Worm (Caenorhabditis elegans) whole organism, young adult: ENCODE results near the gene Y75B8A.63.

ENCODE experiments used
- B0261.1 ChIP-seq: sonication (generic microtip); optimal IDR thresholded peaks from 2 replicates; lab custom pipeline; 2016; ENCODE audit warnings: mild to moderate bottlenecking, missing genetic modification characterization, moderate library complexity, missing compliant biosample characterization
- B0336.3 ChIP-seq: fragments of 200-800 bp; sonication (Bioruptor generic); IDR thresholded peaks from 2 replicates; pipeline ENCODE4 v1.3.6; 2022; ENCODE audit warnings: missing genetic modification characterization, missing compliant biosample characterization
- C06A6.2 ChIP-seq: fragments of 200-800 bp; sonication (Bioruptor generic); conservative IDR thresholded peaks from 2 replicates; pipeline ENCODE4 v1.3.6; 2022; ENCODE audit warnings: missing genetic modification characterization, missing compliant biosample characterization
- ama-1 ChIP-seq, 3 experiments: fragments of 150-350 bp in 1 of 3; sonication (generic microtip) in 2 of 3; optimal IDR thresholded peaks; 2 replicates each; lab custom pipeline; 2014 to 2018; ENCODE audit warnings: missing biosample characterization in 2 of 3, missing genetic modification characterization in 2 of 3, missing genetic modification reagents in 2 of 3
- atf-7 ChIP-seq: sonication (generic microtip); optimal IDR thresholded peaks from 2 replicates; lab custom pipeline; 2017; ENCODE audit warnings: mild to moderate bottlenecking, missing genetic modification characterization, missing compliant biosample characterization
- attf-5 ChIP-seq: fragments of 200-800 bp; sonication (Bioruptor generic); optimal IDR thresholded peaks from 2 replicates; lab custom pipeline; 2018; ENCODE audit warnings: mild to moderate bottlenecking, missing genetic modification characterization, missing compliant biosample characterization
- attf-6 ChIP-seq: fragments of 200-800 bp; sonication (Bioruptor generic); IDR thresholded peaks from 2 replicates; pipeline ENCODE4 v1.3.6; 2022; ENCODE audit warnings: missing genetic modification reagents, missing genetic modification characterization, missing compliant biosample characterization
- bed-1 ChIP-seq: fragments of 200-800 bp; sonication (Bioruptor generic); IDR thresholded peaks from 2 replicates; pipeline ENCODE4 v1.3.6; 2022; ENCODE audit warnings: missing genetic modification reagents, missing genetic modification characterization, missing compliant biosample characterization
- ccch-3 ChIP-seq: fragments of 200-800 bp; sonication (Bioruptor generic); optimal IDR thresholded peaks from 2 replicates; lab custom pipeline; 2018; ENCODE audit warnings: mild to moderate bottlenecking, missing genetic modification characterization, missing compliant biosample characterization
- cebp-1 ChIP-seq, 2 experiments: fragments of 200-800 bp in 1 of 2; sonication (Bioruptor generic) in 1 of 2; sonication (generic microtip) in 1 of 2; IDR thresholded peaks in 1 of 2; optimal IDR thresholded peaks in 1 of 2; 2 replicates each; pipeline versions ENCODE4 v1.3.6 to Lab custom; 2017 to 2022; ENCODE audit warnings: missing compliant biosample characterization in 2 of 2, missing genetic modification characterization in 2 of 2, mild to moderate bottlenecking in 1 of 2, missing genetic modification reagents in 1 of 2, moderate library complexity in 1 of 2
- ceh-100 ChIP-seq: fragments of 200-800 bp; sonication (Bioruptor generic); IDR thresholded peaks from 2 replicates; pipeline ENCODE4 v1.3.6; 2022; ENCODE audit warnings: missing genetic modification reagents, missing genetic modification characterization, missing compliant biosample characterization
- dox-1 ChIP-seq: fragments of 200-800 bp; sonication (Bioruptor generic); IDR thresholded peaks from 2 replicates; pipeline ENCODE4 v1.3.6; 2022; ENCODE audit warnings: missing genetic modification reagents, missing genetic modification characterization, missing compliant biosample characterization
- ets-4 ChIP-seq: fragments of 200-800 bp; sonication (Bioruptor generic); optimal IDR thresholded peaks from 2 replicates; lab custom pipeline; 2018; ENCODE audit warnings: mild to moderate bottlenecking, missing genetic modification characterization, missing compliant biosample characterization
- hlh-26 ChIP-seq: fragments of 200-800 bp; sonication (Bioruptor generic); conservative IDR thresholded peaks from 2 replicates; pipeline ENCODE4 v1.3.6; 2022; ENCODE audit warnings: missing genetic modification reagents, missing genetic modification characterization, missing compliant biosample characterization
- hmg-1.2 ChIP-seq: fragments of 200-800 bp; sonication (Bioruptor generic); IDR thresholded peaks from 2 replicates; pipeline ENCODE4 v1.3.6; 2022; ENCODE audit warnings: missing genetic modification reagents, missing genetic modification characterization, missing compliant biosample characterization
- let-607 ChIP-seq, 2 experiments: fragments of 200-800 bp in 1 of 2; sonication (Bioruptor generic) in 1 of 2; sonication (generic microtip) in 1 of 2; optimal IDR thresholded peaks; 2 replicates each; lab custom pipeline; 2016 to 2018; ENCODE audit warnings: mild to moderate bottlenecking in 2 of 2, missing compliant biosample characterization in 2 of 2, missing genetic modification characterization in 2 of 2, moderate library complexity in 2 of 2, missing genotype in 1 of 2
- lin-40 ChIP-seq: sonication (generic microtip); optimal IDR thresholded peaks from 2 replicates; lab custom pipeline; 2016; ENCODE audit warnings: missing genetic modification characterization, mild to moderate bottlenecking, missing compliant biosample characterization, missing genotype, missing genetic modification reagents
- lsy-27 ChIP-seq: sonication (generic microtip); optimal IDR thresholded peaks from 2 replicates; lab custom pipeline; 2017; ENCODE audit warnings: missing genetic modification characterization, mild to moderate bottlenecking, missing compliant biosample characterization, antibody characterized with exemption, missing genotype, borderline replicate concordance; ENCODE audit not compliant: insufficient read depth
- madf-10 ChIP-seq: sonication (generic microtip); optimal IDR thresholded peaks from 2 replicates; lab custom pipeline; 2016; ENCODE audit warnings: mild to moderate bottlenecking, missing genetic modification characterization, missing compliant biosample characterization
- madf-3 ChIP-seq: fragments of 200-800 bp; sonication (Bioruptor generic); IDR thresholded peaks from 2 replicates; pipeline ENCODE4 v1.3.6; 2022; ENCODE audit warnings: missing genetic modification reagents, missing genetic modification characterization, missing compliant biosample characterization
- mel-28 ChIP-seq: sonication (generic microtip); optimal IDR thresholded peaks from 2 replicates; lab custom pipeline; 2016; ENCODE audit warnings: borderline replicate concordance, mild to moderate bottlenecking, missing genetic modification characterization, missing compliant biosample characterization
- mes-4 ChIP-seq: sonication (generic microtip); optimal IDR thresholded peaks from 2 replicates; lab custom pipeline; 2016; ENCODE audit warnings: missing genotype, missing genetic modification characterization, missing compliant biosample characterization
- nhr-80 ChIP-seq: sonication (generic microtip); optimal IDR thresholded peaks from 2 replicates; lab custom pipeline; 2016; ENCODE audit warnings: missing genetic modification characterization, missing compliant biosample characterization
- nhr-90 ChIP-seq: sonication (generic microtip); optimal IDR thresholded peaks from 2 replicates; lab custom pipeline; 2016; ENCODE audit warnings: missing genotype, mild to moderate bottlenecking, missing genetic modification characterization, missing compliant biosample characterization
- pbrm-1 ChIP-seq: fragments of 200-800 bp; sonication (Bioruptor generic); IDR thresholded peaks from 2 replicates; pipeline ENCODE4 v1.3.6; 2022; ENCODE audit warnings: missing genetic modification reagents, missing genetic modification characterization, missing compliant biosample characterization
- rpc-1 ChIP-seq, 2 experiments: fragments of 150-350 bp in 1 of 2; sonication (generic microtip) in 1 of 2; optimal IDR thresholded peaks; 2 replicates each; lab custom pipeline; 2014 to 2018; ENCODE audit warnings: missing biosample characterization in 1 of 2, missing genetic modification characterization in 1 of 2, missing genetic modification reagents in 1 of 2, missing genotype in 1 of 2
- sdz-38 ChIP-seq: sonication (generic microtip); optimal IDR thresholded peaks from 2 replicates; lab custom pipeline; 2016; ENCODE audit warnings: missing genotype, missing genetic modification characterization, missing compliant biosample characterization
- snpc-1.3 ChIP-seq: sonication (generic microtip); optimal IDR thresholded peaks from 2 replicates; lab custom pipeline; 2017; ENCODE audit warnings: missing genetic modification characterization, mild to moderate bottlenecking, missing compliant biosample characterization, antibody characterized with exemption, moderate library complexity, missing genotype, missing genetic modification reagents; ENCODE audit not compliant: insufficient read depth
- sptf-2 ChIP-seq: fragments of 200-800 bp; sonication (Bioruptor generic); optimal IDR thresholded peaks from 2 replicates; lab custom pipeline; 2018; ENCODE audit warnings: mild to moderate bottlenecking, missing genetic modification characterization, missing compliant biosample characterization
- tbp1 ChIP-seq: fragments of 200-800 bp; sonication (Bioruptor generic); optimal IDR thresholded peaks from 2 replicates; lab custom pipeline; 2018; ENCODE audit warnings: mild to moderate bottlenecking, missing genetic modification characterization, missing compliant biosample characterization
- unc-62 ChIP-seq: fragments of 150-350 bp; optimal IDR thresholded peaks from 2 replicates; lab custom pipeline; 2014; ENCODE audit warnings: missing biosample characterization, missing genetic modification reagents, missing genetic modification characterization
- zim-3 ChIP-seq: sonication (generic microtip); optimal IDR thresholded peaks from 2 replicates; lab custom pipeline; 2017; ENCODE audit warnings: mild to moderate bottlenecking, missing genetic modification characterization, moderate library complexity, missing compliant biosample characterization
- ztf-18 ChIP-seq: sonication (generic microtip); optimal IDR thresholded peaks from 2 replicates; lab custom pipeline; 2016; ENCODE audit warnings: missing genotype, mild to moderate bottlenecking, missing genetic modification characterization, missing compliant biosample characterization
- ztf-22 ChIP-seq: fragments of 200-800 bp; sonication (Bioruptor generic); optimal IDR thresholded peaks from 2 replicates; lab custom pipeline; 2018; ENCODE audit warnings: mild to moderate bottlenecking, missing genetic modification characterization, moderate library complexity, missing compliant biosample characterization

Gene Y75B8A.63

DNA sequence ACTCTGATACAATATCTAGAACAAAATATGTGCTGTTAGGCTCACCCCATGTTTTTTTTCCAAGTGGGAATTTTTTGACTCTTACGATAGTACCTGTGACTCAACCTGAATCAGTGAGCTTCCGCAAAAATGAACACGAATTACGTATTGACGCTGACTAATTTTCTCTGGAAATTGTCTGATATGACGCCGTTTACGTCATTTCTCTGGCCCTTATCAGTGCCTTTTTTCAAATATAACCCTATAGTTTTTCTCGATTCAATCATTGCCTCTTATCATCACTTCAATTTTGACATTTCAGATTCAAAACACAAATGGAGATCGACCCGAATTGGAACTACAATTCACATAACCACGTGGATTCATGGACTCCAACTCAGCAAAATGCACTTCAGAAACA lies 9.0 kb upstream of the Y75B8A.63 start, which contains the start of gene Y75B8A.28:
Y75B8A.28 (plus strand) TSS at position 296 of the 400 bp plus-strand sequence.
- no peak for TF ChIP-seq bed-1 (GFP tag; lab: Robert Waterston, UW)
- peak; percentile 90 for TF ChIP-seq nhr-80 (tag; lab: Kevin White, UChicago)
- TF ChIP-seq B0336.3 (GFP tag; lab: Robert Waterston, UW), result no peak
- peak in 1 of 2 experiments; percentile 26 for TF ChIP-seq let-607 (tag; optimal IDR thresholded peaks at IDR 0.05; lab: Kevin White, UChicago)
- TF ChIP-seq ccch-3 (GFP tag; lab: Kevin White, UChicago), result no peak
- TF ChIP-seq snpc-1.3, result no peak
- TF ChIP-seq attf-6 (GFP tag; lab: Robert Waterston, UW), result no peak
- no peak for TF ChIP-seq madf-3 (GFP tag; lab: Robert Waterston, UW)
- TF ChIP-seq nhr-90 (tag; lab: Kevin White, UChicago), result no peak
- no peak for TF ChIP-seq rpc-1 (optimal IDR thresholded peaks at IDR 0.05; lab: Kevin White, UChicago)
- no peak for TF ChIP-seq rpc-1 (tag; optimal IDR thresholded peaks at IDR 0.05; lab: Kevin White, UChicago)
- TF ChIP-seq unc-62 (GFP tag; lab: Kevin White, UChicago), result peak; percentile 77
- TF ChIP-seq C06A6.2 (GFP tag; lab: Robert Waterston, UW), result no peak
- TF ChIP-seq ets-4 (GFP tag; lab: Kevin White, UChicago), result no peak
- TF ChIP-seq cebp-1 (GFP tag; IDR thresholded peaks at IDR 0.05; lab: Robert Waterston, UW), result no peak
- TF ChIP-seq cebp-1 (tag; optimal IDR thresholded peaks at IDR 0.05; lab: Kevin White, UChicago), result peak; percentile 8
- TF ChIP-seq ztf-22 (GFP tag; lab: Kevin White, UChicago), result peak; percentile 80
- TF ChIP-seq sdz-38 (tag; lab: Kevin White, UChicago), result no peak
- TF ChIP-seq mel-28 (tag; lab: Kevin White, UChicago), result no peak
- TF ChIP-seq madf-10, result no peak
- no peak for TF ChIP-seq zim-3 (tag; lab: Kevin White, UChicago)
- TF ChIP-seq sptf-2 (GFP tag; lab: Kevin White, UChicago), result no peak
- TF ChIP-seq atf-7, result peak; percentile 49

DNA sequence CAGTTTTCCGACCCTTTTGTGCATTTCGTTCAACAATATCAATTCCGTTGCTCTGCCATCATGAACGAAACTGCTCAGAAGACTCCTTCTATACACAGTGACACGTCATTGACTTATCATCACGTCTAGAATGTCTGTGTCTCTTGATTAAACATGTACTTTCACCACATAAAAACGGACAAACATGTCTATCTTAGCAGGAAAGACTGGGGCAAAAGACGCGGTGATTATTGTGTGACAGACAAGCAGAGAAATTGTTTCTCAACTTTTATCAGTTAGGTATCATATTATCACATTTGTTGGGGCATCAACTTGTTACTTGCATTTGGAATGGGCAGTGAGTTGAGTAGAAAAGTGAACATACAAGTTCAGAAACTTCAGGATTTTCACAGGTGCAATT lies 2.5 kb upstream of the Y75B8A.63 start:
- peak; percentile 64 for TF ChIP-seq atf-7
- no peak for TF ChIP-seq ceh-100 (GFP tag; lab: Robert Waterston, UW)
- no peak for TF ChIP-seq mes-4
- TF ChIP-seq nhr-80 (tag; lab: Kevin White, UChicago), result peak; percentile 91
- peak; percentile 78 to 86 for TF ChIP-seq let-607 (tag; optimal IDR thresholded peaks at IDR 0.05; lab: Kevin White, UChicago)
- no peak for TF ChIP-seq lsy-27
- no peak for TF ChIP-seq B0261.1 (tag; lab: Kevin White, UChicago)
- TF ChIP-seq attf-5 (GFP tag; lab: Kevin White, UChicago), result peak; percentile 19
- TF ChIP-seq ztf-18 (tag; lab: Kevin White, UChicago), result no peak
- peak; percentile 43; the same call in 1 of the 2 replicates for TF ChIP-seq hmg-1.2 (GFP tag; lab: Robert Waterston, UW)
- TF ChIP-seq ets-4 (GFP tag; lab: Kevin White, UChicago), result peak; percentile 41
- no peak for TF ChIP-seq sdz-38 (tag; lab: Kevin White, UChicago)
- no peak for TF ChIP-seq ama-1 (optimal IDR thresholded peaks at IDR 0.05; lab: Kevin White, UChicago)
- TF ChIP-seq ama-1 (GFP tag; optimal IDR thresholded peaks at IDR 0.05; lab: Kevin White, UChicago), result no peak
- peak; percentile 50; the same call in 1 of the 2 replicates for TF ChIP-seq dox-1 (GFP tag; lab: Robert Waterston, UW)
- TF ChIP-seq pbrm-1, result no peak
- no peak for TF ChIP-seq cebp-1 (GFP tag; IDR thresholded peaks at IDR 0.05; lab: Robert Waterston, UW)
- TF ChIP-seq cebp-1 (tag; optimal IDR thresholded peaks at IDR 0.05; lab: Kevin White, UChicago), result peak; percentile 49
- TF ChIP-seq lin-40, result peak; percentile 22
- peak; percentile 20 for TF ChIP-seq nhr-90 (tag; lab: Kevin White, UChicago)
- peak; percentile 36 for TF ChIP-seq tbp1
- no peak for TF ChIP-seq hlh-26 (GFP tag; lab: Robert Waterston, UW)
- TF ChIP-seq, all 124 proteins: peak for 11
